Fruit fly (Drosophila melanogaster) whole organism, embryonic: ENCODE data around the gene alpha-Est8.

ENCODE experiments used
- ATbp ChIP-seq: fragments of 200-800 bp; sonication (Bioruptor generic); optimal IDR thresholded peaks from 2 replicates; lab custom pipeline; 2017; ENCODE audit warnings: missing biosample characterization, mild to moderate bottlenecking, missing genetic modification characterization, missing genetic modification reagents
- C15 ChIP-seq: fragments of 200-800 bp; sonication (Bioruptor generic); IDR thresholded peaks from 3 replicates; pipeline ENCODE4 v1.3.6; 2022; ENCODE audit warnings: missing biosample characterization, missing genetic modification characterization
- CG13296 ChIP-seq: fragments of 200-800 bp; sonication (Bioruptor generic); optimal IDR thresholded peaks from 3 replicates; lab custom pipeline; 2018; ENCODE audit warnings: missing biosample characterization, mild to moderate bottlenecking, missing genetic modification characterization
- CG14050 ChIP-seq: fragments of 200-800 bp; sonication (Bioruptor generic); IDR thresholded peaks from 3 replicates; pipeline ENCODE4 v1.3.6; 2022; ENCODE audit warnings: missing biosample characterization, missing genetic modification characterization
- CG15073 ChIP-seq: fragments of 200-800 bp; sonication (Bioruptor generic); optimal IDR thresholded peaks from 2 replicates; lab custom pipeline; 2016; ENCODE audit warnings: missing biosample characterization, missing genetic modification characterization
- CG1529 ChIP-seq: fragments of 200-800 bp; sonication (Bioruptor generic); optimal IDR thresholded peaks from 3 replicates; lab custom pipeline; 2018; ENCODE audit warnings: missing biosample characterization, missing genetic modification characterization
- CG15696 ChIP-seq: fragments of 200-800 bp; sonication (Bioruptor generic); optimal IDR thresholded peaks from 2 replicates; lab custom pipeline; 2019; ENCODE audit warnings: missing biosample characterization, mild to moderate bottlenecking, missing genetic modification characterization, moderate library complexity
- CG17385 ChIP-seq: fragments of 200-800 bp; sonication (Bioruptor generic); optimal IDR thresholded peaks from 3 replicates; lab custom pipeline; 2018; ENCODE audit warnings: missing biosample characterization, mild to moderate bottlenecking, missing genetic modification characterization
- CG18619 ChIP-seq: fragments of 200-800 bp; sonication (Bioruptor generic); optimal IDR thresholded peaks from 3 replicates; lab custom pipeline; 2017; ENCODE audit warnings: missing biosample characterization, mild to moderate bottlenecking, missing genetic modification characterization
- CG2202 ChIP-seq: fragments of 200-800 bp; sonication (Bioruptor generic); optimal IDR thresholded peaks from 2 replicates; lab custom pipeline; 2018; ENCODE audit warnings: missing biosample characterization, mild to moderate bottlenecking, missing genetic modification characterization
- CG31365 ChIP-seq: fragments of 200-800 bp; sonication (Bioruptor generic); optimal IDR thresholded peaks from 2 replicates; lab custom pipeline; 2018; ENCODE audit warnings: missing biosample characterization, mild to moderate bottlenecking, missing genetic modification characterization
- CG3163 ChIP-seq: fragments of 200-800 bp; sonication (Bioruptor generic); optimal IDR thresholded peaks from 3 replicates; lab custom pipeline; 2016; ENCODE audit warnings: missing biosample characterization, missing genetic modification characterization
- CG32532 ChIP-seq: fragments of 200-800 bp; sonication (Bioruptor generic); IDR thresholded peaks from 2 replicates; pipeline ENCODE4 v1.3.6; 2022; ENCODE audit warnings: missing biosample characterization, missing genetic modification characterization
- CG32772 ChIP-seq: fragments of 200-800 bp; sonication (Bioruptor generic); IDR thresholded peaks from 2 replicates; pipeline ENCODE4 v1.3.6; 2022; ENCODE audit warnings: missing biosample characterization, missing genetic modification characterization
- CG33557 ChIP-seq: fragments of 200-800 bp; sonication (Bioruptor generic); optimal IDR thresholded peaks from 2 replicates; lab custom pipeline; 2019; ENCODE audit warnings: missing biosample characterization, mild to moderate bottlenecking, missing genetic modification characterization, moderate library complexity
- CG3838 ChIP-seq: fragments of 200-800 bp; sonication (Bioruptor generic); optimal IDR thresholded peaks from 3 replicates; lab custom pipeline; 2016; ENCODE audit warnings: missing biosample characterization, missing genetic modification characterization
- CG6765 ChIP-seq: fragments of 200-800 bp; sonication (Bioruptor generic); optimal IDR thresholded peaks from 3 replicates; lab custom pipeline; 2017; ENCODE audit warnings: missing biosample characterization, mild to moderate bottlenecking, missing genetic modification characterization
- CG6813 ChIP-seq: fragments of 200-800 bp; sonication (Bioruptor generic); optimal IDR thresholded peaks from 2 replicates; lab custom pipeline; 2017; ENCODE audit warnings: missing biosample characterization, missing genetic modification characterization, mild to moderate bottlenecking, moderate library complexity, missing genetic modification reagents
- CG7745 ChIP-seq: fragments of 200-800 bp; sonication (Bioruptor generic); optimal IDR thresholded peaks from 2 replicates; lab custom pipeline; 2018; ENCODE audit warnings: missing biosample characterization, mild to moderate bottlenecking, missing genetic modification characterization, moderate library complexity
- CTCF ChIP-seq: fragments of 200-800 bp; sonication (Bioruptor generic); optimal IDR thresholded peaks from 2 replicates; lab custom pipeline; 2017; ENCODE audit warnings: missing biosample characterization, mild to moderate bottlenecking, missing genetic modification characterization, moderate library complexity
- CkIIα-i1 ChIP-seq: fragments of 200-800 bp; sonication (Bioruptor generic); IDR thresholded peaks from 2 replicates; pipeline ENCODE4 v1.3.6; 2022; ENCODE audit warnings: missing biosample characterization, missing genetic modification characterization
- D19A ChIP-seq: fragments of 200-800 bp; optimal IDR thresholded peaks from 3 replicates; lab custom pipeline; 2019; ENCODE audit warnings: missing biosample characterization, mild to moderate bottlenecking, missing genetic modification characterization, moderate library complexity
- Dad ChIP-seq: fragments of 200-800 bp; sonication (Bioruptor generic); optimal IDR thresholded peaks from 3 replicates; lab custom pipeline; 2016; ENCODE audit warnings: missing biosample characterization, missing genetic modification characterization
- Dfd ChIP-seq, 2 experiments: fragments of >200 bp; optimal IDR thresholded peaks; 2 replicates each; lab custom pipeline; 2017; ENCODE audit warnings: missing biosample characterization in 2 of 2, missing genetic modification characterization in 2 of 2
- Dll ChIP-seq: fragments of 200-800 bp; sonication (Bioruptor generic); IDR thresholded peaks from 4 replicates; pipeline ENCODE4 v1.3.6; 2022; ENCODE audit warnings: missing biosample characterization, missing genetic modification characterization; ENCODE audit not compliant: partially characterized antibody
- Dp ChIP-seq: fragments of 200-800 bp; sonication (Bioruptor generic); optimal IDR thresholded peaks from 2 replicates; lab custom pipeline; 2018; ENCODE audit warnings: missing biosample characterization, mild to moderate bottlenecking, missing genetic modification characterization, moderate library complexity
- E2f1 ChIP-seq: fragments of 200-800 bp; sonication (Bioruptor generic); IDR thresholded peaks from 2 replicates; pipeline ENCODE4 v1.3.6; 2022; ENCODE audit warnings: missing biosample characterization, missing genetic modification characterization
- Eip74EF ChIP-seq, 2 experiments: fragments of 200-800 bp in 1 of 2; fragments of >200 bp in 1 of 2; sonication (Bioruptor generic) in 1 of 2; optimal IDR thresholded peaks; 2 replicates each; lab custom pipeline; 2017 to 2019; ENCODE audit warnings: missing biosample characterization in 2 of 2, missing genetic modification characterization in 2 of 2, mild to moderate bottlenecking in 1 of 2, moderate library complexity in 1 of 2
- Elba2 ChIP-seq: fragments of 200-800 bp; sonication (Bioruptor generic); optimal IDR thresholded peaks from 3 replicates; lab custom pipeline; 2016; ENCODE audit warnings: missing biosample characterization, missing genetic modification characterization
- Fer2 ChIP-seq: fragments of 200-800 bp; sonication (Bioruptor generic); optimal IDR thresholded peaks from 2 replicates; lab custom pipeline; 2018; ENCODE audit warnings: missing biosample characterization, mild to moderate bottlenecking, missing genetic modification characterization, moderate library complexity
- Hand ChIP-seq: fragments of 200-800 bp; sonication (Bioruptor generic); optimal IDR thresholded peaks from 2 replicates; lab custom pipeline; 2017; ENCODE audit warnings: mild to moderate bottlenecking, missing biosample characterization, missing genetic modification reagents, missing genetic modification characterization
- NK7.1 ChIP-seq: fragments of 200-800 bp; sonication (Bioruptor generic); optimal IDR thresholded peaks from 3 replicates; lab custom pipeline; 2016; ENCODE audit warnings: missing biosample characterization, missing genetic modification characterization
- PHDP ChIP-seq: fragments of 200-800 bp; sonication (Bioruptor generic); optimal IDR thresholded peaks from 3 replicates; lab custom pipeline; 2018; ENCODE audit warnings: missing biosample characterization, mild to moderate bottlenecking, missing genetic modification characterization, moderate library complexity
- Ravus ChIP-seq: fragments of 200-800 bp; sonication (Bioruptor generic); IDR thresholded peaks from 2 replicates; pipeline ENCODE4 v1.3.6; 2022; ENCODE audit warnings: missing biosample characterization, missing genetic modification characterization
- Spps ChIP-seq: fragments of 200-800 bp; sonication (Bioruptor generic); optimal IDR thresholded peaks from 2 replicates; lab custom pipeline; 2018; ENCODE audit warnings: missing biosample characterization, mild to moderate bottlenecking, missing genetic modification characterization
- aop ChIP-seq: fragments of 200-800 bp; sonication (Bioruptor generic); IDR thresholded peaks from 2 replicates; pipeline ENCODE4 v1.3.6; 2022; ENCODE audit warnings: missing biosample characterization, missing genetic modification characterization
- bbx ChIP-seq: fragments of 200-800 bp; sonication (Bioruptor generic); IDR thresholded peaks from 2 replicates; pipeline ENCODE4 v1.3.6; 2022; ENCODE audit warnings: missing biosample characterization, missing genetic modification characterization; ENCODE audit not compliant: partially characterized antibody
- bsh ChIP-seq, 2 experiments: fragments of 200-800 bp; sonication (Bioruptor generic); optimal IDR thresholded peaks; 2 replicates each; lab custom pipeline; 2017 to 2018; ENCODE audit warnings: mild to moderate bottlenecking in 2 of 2, missing biosample characterization in 2 of 2, missing genetic modification characterization in 2 of 2, moderate library complexity in 1 of 2
- chm ChIP-seq: fragments of 200-800 bp; sonication (Bioruptor generic); IDR thresholded peaks from 2 replicates; pipeline ENCODE4 v1.3.6; 2022; ENCODE audit warnings: missing biosample characterization, missing genetic modification characterization
- fd3F ChIP-seq: fragments of 200-800 bp; sonication (Bioruptor generic); optimal IDR thresholded peaks from 2 replicates; lab custom pipeline; 2018; ENCODE audit warnings: missing biosample characterization, mild to moderate bottlenecking, missing genetic modification characterization, moderate library complexity
- hbn ChIP-seq: fragments of 200-800 bp; sonication (Bioruptor generic); IDR thresholded peaks from 2 replicates; pipeline ENCODE4 v1.3.6; 2022; ENCODE audit warnings: missing biosample characterization, missing genetic modification characterization; ENCODE audit not compliant: partially characterized antibody
- kni ChIP-seq: fragments of 200-800 bp; sonication (Bioruptor generic); optimal IDR thresholded peaks from 3 replicates; lab custom pipeline; 2017; ENCODE audit warnings: mild to moderate bottlenecking, missing biosample characterization, missing genetic modification reagents, missing genetic modification characterization
- lab ChIP-seq: fragments of 200-800 bp; sonication (Bioruptor generic); optimal IDR thresholded peaks from 3 replicates; lab custom pipeline; 2017; ENCODE audit warnings: missing biosample characterization, missing genetic modification characterization, mild to moderate bottlenecking, moderate library complexity, missing genetic modification reagents
- lov ChIP-seq, 2 experiments: fragments of 200-800 bp in 1 of 2; fragments of >200 bp in 1 of 2; sonication (Bioruptor generic) in 1 of 2; IDR thresholded peaks in 1 of 2; optimal IDR thresholded peaks in 1 of 2; 2 replicates in 1 of 2; 3 replicates in 1 of 2; pipeline versions ENCODE4 v1.3.6 to Lab custom; 2017 to 2022; ENCODE audit warnings: missing biosample characterization in 1 of 2, missing genetic modification characterization in 1 of 2
- onecut ChIP-seq: fragments of 200-800 bp; sonication (Bioruptor generic); IDR thresholded peaks from 2 replicates; pipeline ENCODE4 v1.3.6; 2022; ENCODE audit warnings: missing biosample characterization, missing genetic modification characterization
- slou ChIP-seq: fragments of 200-800 bp; sonication (Bioruptor generic); optimal IDR thresholded peaks from 3 replicates; lab custom pipeline; 2016; ENCODE audit warnings: missing biosample characterization, missing genetic modification characterization
- sug ChIP-seq: fragments of 200-800 bp; optimal IDR thresholded peaks from 2 replicates; lab custom pipeline; 2019; ENCODE audit warnings: missing biosample characterization, mild to moderate bottlenecking, missing genetic modification characterization, moderate library complexity
- ttk ChIP-seq: fragments of 200-800 bp; sonication (Bioruptor generic); IDR thresholded peaks from 2 replicates; pipeline ENCODE4 v2.1.2; 2022; ENCODE audit warnings: missing biosample characterization, missing genetic modification characterization
- yki ChIP-seq: fragments of >200 bp; optimal IDR thresholded peaks from 3 replicates; lab custom pipeline; 2018
- z ChIP-seq: fragments of 200-800 bp; sonication (Bioruptor generic); IDR thresholded peaks from 3 replicates; pipeline ENCODE4 v1.3.6; 2022; ENCODE audit warnings: missing biosample characterization, missing genetic modification characterization

Gene alpha-Est8

dm6 chr3R:7474616-7475120, 40.8 kb downstream of the alpha-Est8 start (continued):
- TF ChIP-seq onecut (GFP tag; lab: Robert Waterston, UW) (peak; percentile 86), E2f1 (GFP tag; lab: Robert Waterston, UW) (peak; percentile 34; the same call in 1 of the 2 replicates), Hand (GFP tag; lab: Kevin White, UChicago) (peak; percentile 68), CkIIα-i1 (no peak), CG15073 (GFP tag; lab: Kevin White, UChicago) (no peak), CG3838 (GFP tag; lab: Kevin White, UChicago) (peak; percentile 2), Dll (GFP tag; lab: Robert Waterston, UW) (peak; percentile 76), CG7745 (peak; percentile 26), CG33557 (GFP tag; lab: Kevin White, UChicago) (peak; percentile 64), D19A (tag; lab: Kevin White, UChicago) (peak; percentile 57), chm (GFP tag; lab: Robert Waterston, UW) (peak; percentile 91), CG18619 (GFP tag; lab: Kevin White, UChicago) (peak; percentile 54), aop (GFP tag; lab: Robert Waterston, UW) (peak; percentile 99), CG1529 (GFP tag; lab: Kevin White, UChicago) (peak; percentile 54), lov (optimal IDR thresholded peaks at IDR 0.05; lab: Kevin White, UChicago) (no peak), lov (GFP tag; IDR thresholded peaks at IDR 0.05; lab: Robert Waterston, UW) (peak; percentile 88), Dad (peak; percentile 78), CG32532 (peak; percentile 75), CG32772 (GFP tag; lab: Robert Waterston, UW) (peak; percentile 40; the same call in 1 of the 2 replicates), lab (GFP tag; lab: Kevin White, UChicago) (peak; percentile 86), CG13296 (GFP tag; lab: Kevin White, UChicago) (peak; percentile 85), CTCF (GFP tag; lab: Kevin White, UChicago) (peak; percentile 31), Spps (tag; lab: Kevin White, UChicago) (peak; percentile 17), bbx (GFP tag; lab: Robert Waterston, UW) (peak; percentile 99), fd3F (GFP tag; lab: Kevin White, UChicago) (no peak), ttk (peak; percentile 51), CG17385 (GFP tag; lab: Kevin White, UChicago) (peak; percentile 24), sug (tag; lab: Kevin White, UChicago) (peak; percentile 95), CG15696 (tag; lab: Kevin White, UChicago) (peak; percentile 49), CG14050 (GFP tag; lab: Robert Waterston, UW) (no peak), ATbp (GFP tag; lab: Kevin White, UChicago) (peak; percentile 64), slou (GFP tag; lab: Kevin White, UChicago) (no peak), bsh (GFP tag; optimal IDR thresholded peaks at IDR 0.05; lab: Kevin White, UChicago) (peak; percentile 52 to 61), CG3163 (GFP tag; lab: Kevin White, UChicago) (peak; percentile 50), kni (peak; percentile 100), CG6813 (GFP tag; lab: Kevin White, UChicago) (peak; percentile 81), hbn (GFP tag; lab: Robert Waterston, UW) (peak; percentile 76), C15 (GFP tag; lab: Robert Waterston, UW) (no peak), NK7.1 (GFP tag; lab: Kevin White, UChicago) (peak; percentile 47), Dfd (GFP tag; optimal IDR thresholded peaks at IDR 0.05; lab: Kevin White, UChicago) (no peak), CG6765 (GFP tag; lab: Kevin White, UChicago) (peak; percentile 49), Elba2 (peak; percentile 1), Ravus (GFP tag; lab: Robert Waterston, UW) (no peak), CG2202 (tag; lab: Kevin White, UChicago) (peak; percentile 9), z (GFP tag; lab: Robert Waterston, UW) (peak; percentile 53; the same call in 1 of the 3 replicates), Dp (no peak), CG31365 (tag; lab: Kevin White, UChicago) (peak; percentile 63), PHDP (tag; lab: Kevin White, UChicago) (peak; percentile 66), Eip74EF (GFP tag; optimal IDR thresholded peaks at IDR 0.05; lab: Kevin White, UChicago) (peak in 1 of 2 experiments; percentile 86), yki (lab: Kevin White, UChicago) (no peak), Fer2 (peak; percentile 24)
